Fruit fly (Drosophila melanogaster) whole organism, adult: ENCODE results near the gene CG42264.

Experiments used
- CG11617 ChIP-seq: fragments of 200-800 bp; sonication (Bioruptor generic); optimal IDR thresholded peaks from 2 replicates; lab custom pipeline; 2017; ENCODE audit warnings: mild to moderate bottlenecking, missing biosample characterization, missing genetic modification reagents, missing genetic modification characterization
- CG12768 ChIP-seq: fragments of 200-800 bp; sonication (Bioruptor generic); optimal IDR thresholded peaks from 2 replicates; lab custom pipeline; 2017; ENCODE audit warnings: missing biosample characterization, missing genetic modification characterization, mild to moderate bottlenecking, moderate library complexity, missing genetic modification reagents
- CG14711 ChIP-seq: fragments of 200-800 bp; sonication (Bioruptor generic); optimal IDR thresholded peaks from 2 replicates; lab custom pipeline; 2018; ENCODE audit warnings: missing biosample characterization, mild to moderate bottlenecking, missing genetic modification characterization, moderate library complexity
- CG1620 ChIP-seq: fragments of 200-800 bp; sonication (Bioruptor generic); optimal IDR thresholded peaks from 2 replicates; lab custom pipeline; 2016; ENCODE audit warnings: missing biosample characterization, missing genetic modification characterization
- CG33017 ChIP-seq: fragments of 200-800 bp; sonication (Bioruptor generic); optimal IDR thresholded peaks from 2 replicates; lab custom pipeline; 2018; ENCODE audit warnings: missing biosample characterization, mild to moderate bottlenecking, missing genetic modification characterization, moderate library complexity
- CG5204 ChIP-seq: fragments of 200-800 bp; sonication (Bioruptor generic); optimal IDR thresholded peaks from 2 replicates; lab custom pipeline; 2016; ENCODE audit warnings: missing biosample characterization, missing genetic modification characterization
- CG7045 ChIP-seq: fragments of 200-800 bp; sonication (Bioruptor generic); optimal IDR thresholded peaks from 2 replicates; lab custom pipeline; 2017; ENCODE audit warnings: missing biosample characterization, mild to moderate bottlenecking, missing genetic modification characterization
- CG7101 ChIP-seq: fragments of 200-800 bp; sonication (Bioruptor generic); optimal IDR thresholded peaks from 2 replicates; lab custom pipeline; 2018; ENCODE audit warnings: missing biosample characterization, mild to moderate bottlenecking, missing genetic modification characterization, moderate library complexity
- Clk ChIP-seq: fragments of 200-800 bp; sonication (Bioruptor generic); optimal IDR thresholded peaks from 2 replicates; lab custom pipeline; 2017; ENCODE audit warnings: missing biosample characterization, missing genetic modification characterization
- Crg-1 ChIP-seq: fragments of 200-800 bp; sonication (Bioruptor generic); optimal IDR thresholded peaks from 2 replicates; lab custom pipeline; 2016; ENCODE audit warnings: missing biosample characterization, missing genetic modification characterization
- Hr96 ChIP-seq: fragments of 200-800 bp; sonication (Bioruptor generic); optimal IDR thresholded peaks from 2 replicates; lab custom pipeline; 2016; ENCODE audit warnings: missing biosample characterization, missing genetic modification characterization
- Mnt ChIP-seq: fragments of 200-800 bp; sonication (Bioruptor generic); optimal IDR thresholded peaks from 2 replicates; lab custom pipeline; 2016; ENCODE audit warnings: missing biosample characterization, mild to moderate bottlenecking, missing genetic modification characterization
- bab1 ChIP-seq: fragments of 200-800 bp; sonication (Bioruptor generic); optimal IDR thresholded peaks from 3 replicates; lab custom pipeline; 2019; ENCODE audit warnings: missing biosample characterization, mild to moderate bottlenecking, missing genetic modification characterization, moderate library complexity
- cic ChIP-seq: fragments of 200-800 bp; sonication (Bioruptor generic); optimal IDR thresholded peaks from 2 replicates; lab custom pipeline; 2017; ENCODE audit warnings: missing biosample characterization, mild to moderate bottlenecking, missing genetic modification characterization, moderate library complexity
- cnc ChIP-seq, 2 experiments: fragments of >200 bp; optimal IDR thresholded peaks; 2 replicates each; lab custom pipeline; 2017
- kay ChIP-seq: fragments of 200-800 bp; sonication (Bioruptor generic); peaks from one replicate; lab custom pipeline; 2016; ENCODE audit warnings: missing biosample characterization, missing genetic modification characterization, borderline replicate concordance
- ovo ChIP-seq: fragments of 200-800 bp; sonication (Bioruptor generic); optimal IDR thresholded peaks from 2 replicates; lab custom pipeline; 2016; ENCODE audit warnings: missing biosample characterization, missing genetic modification characterization
- pad ChIP-seq: fragments of 200-800 bp; sonication (Bioruptor generic); optimal IDR thresholded peaks from 3 replicates; lab custom pipeline; 2017; ENCODE audit warnings: missing biosample characterization, missing genetic modification characterization, mild to moderate bottlenecking, moderate library complexity, missing genetic modification reagents
- tj ChIP-seq: fragments of 200-800 bp; sonication (Bioruptor generic); optimal IDR thresholded peaks from 3 replicates; lab custom pipeline; 2017; ENCODE audit warnings: missing biosample characterization, mild to moderate bottlenecking, missing genetic modification characterization, moderate library complexity
- toe ChIP-seq: fragments of 200-800 bp; sonication (Bioruptor generic); optimal IDR thresholded peaks from 2 replicates; lab custom pipeline; 2016; ENCODE audit warnings: missing biosample characterization, missing genetic modification characterization

The CG42264 gene

DNA sequence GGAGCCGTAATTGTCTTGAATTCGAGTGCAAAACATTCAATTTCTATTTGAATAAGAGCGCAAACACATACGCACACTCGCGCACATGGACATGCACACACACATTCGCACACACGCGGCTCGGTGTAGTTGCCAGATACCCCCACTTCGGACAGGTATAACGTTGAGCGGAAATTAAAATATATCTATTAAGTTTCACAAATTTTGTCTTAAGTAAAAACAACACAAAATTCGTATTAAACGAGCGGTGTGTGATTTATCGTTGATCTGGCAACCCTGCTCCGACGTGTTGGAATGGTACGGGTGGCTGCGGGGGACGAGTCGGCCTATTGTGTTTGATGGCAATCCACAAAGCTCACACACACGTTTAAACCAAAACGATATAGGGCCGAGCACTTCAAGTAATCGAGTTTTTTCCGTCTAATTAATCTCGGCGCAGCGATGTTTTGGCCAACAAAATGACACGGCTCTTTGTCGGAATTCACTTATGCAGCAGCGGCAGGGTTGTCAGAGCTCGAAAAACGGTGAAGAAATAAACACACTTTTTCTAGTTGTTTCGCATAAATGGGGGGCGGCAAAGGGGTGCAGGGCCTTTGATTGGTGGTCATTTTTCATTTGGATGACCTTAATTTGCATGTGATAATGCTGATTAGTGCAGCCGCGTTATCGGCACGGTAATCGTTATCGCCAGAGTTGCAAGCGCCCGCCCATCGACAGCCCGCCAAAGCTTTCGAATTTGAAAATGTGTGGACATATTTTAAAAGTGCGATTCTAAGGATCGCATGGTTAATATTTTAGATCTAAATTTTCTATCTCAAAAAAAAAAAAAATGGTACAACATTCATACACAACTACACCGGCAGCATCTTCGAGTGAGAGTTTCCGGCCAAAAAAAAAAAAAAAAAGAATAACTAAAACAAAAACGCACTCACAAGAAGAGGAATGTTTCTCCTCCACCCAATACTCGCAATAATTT is 30.3 kb downstream of the CG42264 start:
- TF ChIP-seq cic, result peak; percentile 31
- peak; percentile 93 for TF ChIP-seq Mnt (GFP tag; lab: Kevin White, UChicago)
- peak; percentile 82 for TF ChIP-seq CG11617
- TF ChIP-seq Crg-1 (GFP tag; lab: Kevin White, UChicago), result peak; percentile 64
- peak; percentile 75 for TF ChIP-seq CG1620 (GFP tag; lab: Kevin White, UChicago)
- TF ChIP-seq CG14711 (tag; lab: Kevin White, UChicago), result peak; percentile 94
- TF ChIP-seq cnc (optimal IDR thresholded peaks at IDR 0.05; lab: Kevin White, UChicago), result no peak
- peak; percentile 88 for TF ChIP-seq CG7101 (tag; lab: Kevin White, UChicago)
- TF ChIP-seq tj (GFP tag; lab: Kevin White, UChicago), result peak; percentile 69
- TF ChIP-seq CG12768 (GFP tag; lab: Kevin White, UChicago), result peak; percentile 25
- TF ChIP-seq bab1 (GFP tag; lab: Kevin White, UChicago), result peak; percentile 86
- peak; percentile 42 for TF ChIP-seq Clk (GFP tag; lab: Kevin White, UChicago)
- TF ChIP-seq kay (GFP tag; lab: Kevin White, UChicago), result no peak
- TF ChIP-seq CG5204 (GFP tag; lab: Kevin White, UChicago), result peak; percentile 67
- peak; percentile 47 for TF ChIP-seq toe
- peak; percentile 49 for TF ChIP-seq ovo (GFP tag; lab: Kevin White, UChicago)
- peak; percentile 83 for TF ChIP-seq Hr96 (GFP tag; lab: Kevin White, UChicago)
- TF ChIP-seq CG7045 (GFP tag; lab: Kevin White, UChicago), result peak; percentile 27
- TF ChIP-seq CG33017, result peak; percentile 73
- no peak for TF ChIP-seq pad (GFP tag; lab: Kevin White, UChicago)

DNA sequence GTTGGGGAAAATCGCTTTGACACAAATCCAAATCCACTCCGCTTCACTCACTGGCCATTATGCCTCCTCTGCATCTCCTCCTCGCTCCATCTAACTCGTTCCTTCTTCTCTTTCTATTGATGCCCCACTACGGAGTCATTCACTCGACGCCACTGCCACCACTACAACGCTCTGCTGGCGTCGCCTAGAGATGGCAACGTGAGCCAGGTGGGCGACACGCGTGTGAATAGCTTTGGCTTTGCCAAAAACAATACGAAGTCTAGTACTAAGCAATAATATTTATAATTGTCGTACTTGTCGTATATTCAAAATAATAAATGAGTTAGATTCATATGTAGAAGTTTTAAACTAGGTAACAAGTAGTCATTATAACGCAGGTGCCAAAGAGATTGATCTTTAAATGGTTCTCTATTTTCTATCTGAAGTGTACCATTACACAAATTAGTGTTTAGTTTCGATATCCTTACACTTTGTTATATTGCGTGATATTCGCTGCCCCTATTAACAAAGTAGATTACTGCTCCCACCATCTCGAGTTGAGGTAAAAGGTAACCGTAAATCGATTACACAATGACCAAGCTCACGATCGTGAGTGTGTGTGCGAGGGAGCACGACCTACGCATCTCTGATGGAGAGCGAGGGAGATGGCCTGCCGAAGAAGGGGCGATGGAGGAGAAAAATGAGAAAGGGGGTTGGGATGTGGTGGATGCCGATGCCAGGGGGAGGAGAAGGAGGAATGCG is 31.3 kb downstream of the CG42264 start:
- TF ChIP-seq pad (GFP tag; lab: Kevin White, UChicago), result peak; percentile 99
- peak; percentile 2 for TF ChIP-seq CG12768 (GFP tag; lab: Kevin White, UChicago)
- no peak for TF ChIP-seq cnc (optimal IDR thresholded peaks at IDR 0.05; lab: Kevin White, UChicago)
- peak; percentile 39 for TF ChIP-seq toe
- no peak for TF ChIP-seq ovo (GFP tag; lab: Kevin White, UChicago)
- TF ChIP-seq CG7101 (tag; lab: Kevin White, UChicago), result peak; percentile 31

DNA sequence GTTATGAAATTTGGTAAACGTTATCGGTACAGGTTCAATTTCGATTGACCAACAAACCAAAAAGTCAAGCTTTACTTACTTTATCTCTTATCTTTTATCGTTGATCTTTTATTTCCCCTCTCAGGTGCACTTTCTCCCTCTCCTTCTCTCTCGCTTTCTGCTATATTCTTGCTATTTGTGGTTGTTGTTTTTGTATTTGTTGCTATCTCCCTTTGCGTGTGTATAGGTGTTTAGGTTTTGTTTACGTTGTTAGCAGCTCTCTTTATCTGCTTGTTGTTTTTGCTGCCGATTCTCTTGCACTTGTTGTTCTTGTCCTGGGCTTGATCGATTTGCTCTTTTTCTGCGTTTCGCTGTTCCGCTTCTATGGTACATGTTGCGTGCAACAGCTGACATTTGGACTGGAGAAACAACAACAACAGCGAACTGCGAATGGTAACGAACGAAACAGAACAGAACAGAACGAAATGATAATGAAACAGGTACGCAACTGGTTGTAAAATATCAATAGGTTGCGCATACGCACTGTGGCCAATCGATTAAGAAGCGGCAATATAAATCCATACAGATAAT is 32.1 kb downstream of the CG42264 start:
- TF ChIP-seq tj (GFP tag; lab: Kevin White, UChicago), result no peak
- TF ChIP-seq pad (GFP tag; lab: Kevin White, UChicago), result peak; percentile 68
- no peak for TF ChIP-seq cic

DNA sequence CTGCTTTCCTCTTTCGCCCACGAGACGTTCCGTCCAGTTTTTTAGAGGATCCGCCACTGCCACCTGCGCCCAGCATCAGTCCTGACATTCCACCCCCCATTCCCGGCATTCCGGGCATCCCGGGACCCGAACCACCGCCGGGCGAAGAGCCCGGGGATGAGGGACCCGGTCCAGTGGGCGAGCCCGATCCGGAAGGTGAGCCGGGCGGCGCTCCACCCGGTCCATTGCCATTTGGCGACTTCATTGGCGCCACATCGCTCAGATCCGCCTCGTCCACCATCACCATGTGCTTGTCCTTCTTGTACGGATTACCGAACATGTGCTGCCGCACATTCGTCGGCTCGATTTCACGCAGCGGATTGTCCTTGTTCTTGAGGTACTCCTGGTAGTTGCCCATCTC is 34.8 kb downstream of the CG42264 start:
- TF ChIP-seq CG14711 (tag; lab: Kevin White, UChicago) (no peak), kay (GFP tag; lab: Kevin White, UChicago) (no peak), CG1620 (GFP tag; lab: Kevin White, UChicago) (no peak), CG7101 (tag; lab: Kevin White, UChicago) (no peak), cnc (optimal IDR thresholded peaks at IDR 0.05; lab: Kevin White, UChicago) (no peak), Crg-1 (GFP tag; lab: Kevin White, UChicago) (no peak), tj (GFP tag; lab: Kevin White, UChicago) (no peak), ovo (GFP tag; lab: Kevin White, UChicago) (no peak), pad (GFP tag; lab: Kevin White, UChicago) (no peak), CG5204 (GFP tag; lab: Kevin White, UChicago) (no peak), CG12768 (GFP tag; lab: Kevin White, UChicago) (no peak), Hr96 (GFP tag; lab: Kevin White, UChicago) (no peak), bab1 (GFP tag; lab: Kevin White, UChicago) (no peak), CG7045 (GFP tag; lab: Kevin White, UChicago) (no peak), CG33017 (no peak), Clk (GFP tag; lab: Kevin White, UChicago) (no peak), Mnt (GFP tag; lab: Kevin White, UChicago) (no peak), CG11617 (no peak), cic (no peak)

DNA sequence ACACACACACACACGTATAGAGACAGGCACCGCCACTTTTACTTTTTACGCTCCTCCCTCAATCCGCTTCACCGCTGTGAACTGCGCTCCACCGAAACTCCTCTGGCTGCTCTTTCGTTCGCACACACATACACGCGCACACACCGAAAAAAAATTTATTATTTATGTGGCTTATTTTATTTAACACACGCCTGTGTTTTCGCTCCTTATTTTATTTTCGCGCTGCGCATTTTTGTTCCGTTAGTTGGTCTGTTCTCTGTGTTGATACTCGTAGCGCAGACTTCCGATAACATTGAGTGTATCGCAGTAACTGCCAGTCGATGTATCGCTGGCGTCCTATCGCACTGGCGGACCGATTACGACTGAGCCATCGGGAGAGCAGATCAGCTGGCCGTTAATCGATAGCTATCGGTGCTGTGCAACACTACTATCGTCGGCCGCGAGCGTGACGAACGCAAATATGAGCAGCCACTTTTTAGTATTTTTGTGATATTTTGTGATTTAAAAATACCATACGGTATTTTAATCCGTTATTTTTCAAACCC is 38.7 kb downstream of the CG42264 start, which contains the start of gene Snx27:
Gene Snx27, minus strand, starts transcription at position 356 of the 545 bp plus-strand sequence.
- peak; percentile 41 for TF ChIP-seq CG14711 (tag; lab: Kevin White, UChicago)
- TF ChIP-seq Hr96 (GFP tag; lab: Kevin White, UChicago), result no peak
- peak; percentile 69 for TF ChIP-seq Mnt (GFP tag; lab: Kevin White, UChicago)
- peak; percentile 33 for TF ChIP-seq cic
- no peak for TF ChIP-seq CG5204 (GFP tag; lab: Kevin White, UChicago)
- TF ChIP-seq pad (GFP tag; lab: Kevin White, UChicago), result peak; percentile 34
- peak; percentile 35 for TF ChIP-seq CG11617
- no peak for TF ChIP-seq CG7045 (GFP tag; lab: Kevin White, UChicago)
- TF ChIP-seq CG1620 (GFP tag; lab: Kevin White, UChicago), result peak; percentile 76
- TF ChIP-seq Crg-1 (GFP tag; lab: Kevin White, UChicago), result peak; percentile 72
- peak; percentile 70 for TF ChIP-seq CG7101 (tag; lab: Kevin White, UChicago)
- TF ChIP-seq bab1 (GFP tag; lab: Kevin White, UChicago), result peak; percentile 84
- no peak for TF ChIP-seq kay (GFP tag; lab: Kevin White, UChicago)
- TF ChIP-seq CG33017, result no peak
- no peak for TF ChIP-seq tj (GFP tag; lab: Kevin White, UChicago)
- TF ChIP-seq Clk (GFP tag; lab: Kevin White, UChicago), result no peak
- peak; percentile 81 for TF ChIP-seq ovo (GFP tag; lab: Kevin White, UChicago)
- TF ChIP-seq CG12768 (GFP tag; lab: Kevin White, UChicago), result peak; percentile 19
- no peak for TF ChIP-seq cnc (optimal IDR thresholded peaks at IDR 0.05; lab: Kevin White, UChicago)
- TF ChIP-seq toe, result no peak
